Worm (Caenorhabditis elegans): ENCODE data around the gene clec-21.
A peak's percentile ranks its signal among the peaks of the same experiment; 100 is the strongest.
"Not testable (repeated sequence)": the region's sequence is repeated elsewhere in the genome, so short reads cannot be mapped to it uniquely, and the experiment has no call there.

The clec-21 gene

DNA sequence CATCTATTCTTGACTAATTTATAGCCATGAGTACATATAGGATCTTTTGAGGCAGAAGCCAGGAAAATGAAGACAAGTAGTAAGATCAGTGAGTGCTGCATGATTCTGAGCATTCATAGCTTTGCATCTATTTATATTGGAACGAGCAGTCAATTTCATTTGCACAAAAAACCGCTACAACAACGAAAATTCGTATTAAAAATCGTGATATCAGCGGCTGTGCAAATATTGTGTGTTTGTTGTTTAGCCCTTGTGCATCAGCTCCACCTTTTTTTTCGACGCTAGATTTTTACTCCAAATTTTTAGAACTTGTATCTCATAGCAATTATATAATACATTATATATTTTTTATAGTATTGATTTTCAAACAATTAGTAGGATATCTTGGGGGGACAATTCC is at the start of gene clec-21:
clec-21 (minus strand) TSS at position 101 of the 400 bp plus-strand sequence.
- TF ChIP-seq dmd-4 (tag; optimal IDR thresholded peaks at IDR 0.05) (no peak), mdl-1 (tag; optimal IDR thresholded peaks at IDR 0.05) (no peak), nhr-12 (tag; optimal IDR thresholded peaks at IDR 0.05) (no peak), peb-1 (tag; optimal IDR thresholded peaks at IDR 0.05) (no peak), nhr-25 (tag; optimal IDR thresholded peaks at IDR 0.05) (no peak), sma-9 (GFP tag; optimal IDR thresholded peaks at IDR 0.05) (no peak), sma-9 (tag; optimal IDR thresholded peaks at IDR 0.05) (no peak), ztf-11 (tag; optimal IDR thresholded peaks at IDR 0.05) (no peak), alr-1 (tag; optimal IDR thresholded peaks at IDR 0.05) (no peak), C34F6.9 (tag; optimal IDR thresholded peaks at IDR 0.05) (no peak), aly-2 (tag; optimal IDR thresholded peaks at IDR 0.05) (no peak)

DNA sequence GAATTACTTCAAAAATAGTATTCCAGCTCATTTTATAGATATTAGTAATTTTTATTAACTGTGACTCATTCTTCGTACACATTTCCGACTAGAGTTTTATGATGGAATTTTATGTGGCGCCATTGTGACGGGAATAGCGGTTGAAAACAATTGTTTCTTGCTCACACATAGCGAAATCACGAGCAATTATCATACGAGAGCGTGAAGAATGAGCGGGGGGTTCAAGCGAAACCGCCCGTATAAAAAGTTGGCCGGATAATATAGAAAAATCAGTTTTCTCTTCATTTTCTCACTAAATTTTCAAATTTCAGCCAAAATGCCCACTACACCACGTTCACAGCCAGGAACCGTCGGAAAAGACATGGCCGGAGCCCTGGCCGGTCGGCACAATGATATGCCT is 49.5 kb upstream of the clec-21 start, which contains the start of gene C08E3.1:
C08E3.1 (plus strand) TSS at position 301 of the 400 bp plus-strand sequence.
- not testable (repeated sequence) for TF ChIP-seq snpc-4 (tag; optimal IDR thresholded peaks at IDR 0.05); nhr-23 (tag; optimal IDR thresholded peaks at IDR 0.05); sma-3 (GFP tag; optimal IDR thresholded peaks at IDR 0.05)

ce11 chrII:1632216-1632615 is 48.2 kb upstream of the clec-21 start, which contains the start of gene C08E3.13:
C08E3.13 (minus strand) TSS chrII:1632316.
- TF ChIP-seq aly-2 (tag; optimal IDR thresholded peaks at IDR 0.05); Y55F3AM.14 (GFP tag; optimal IDR thresholded peaks at IDR 0.05); unc-39 (tag; optimal IDR thresholded peaks at IDR 0.05): not testable (repeated sequence)

DNA sequence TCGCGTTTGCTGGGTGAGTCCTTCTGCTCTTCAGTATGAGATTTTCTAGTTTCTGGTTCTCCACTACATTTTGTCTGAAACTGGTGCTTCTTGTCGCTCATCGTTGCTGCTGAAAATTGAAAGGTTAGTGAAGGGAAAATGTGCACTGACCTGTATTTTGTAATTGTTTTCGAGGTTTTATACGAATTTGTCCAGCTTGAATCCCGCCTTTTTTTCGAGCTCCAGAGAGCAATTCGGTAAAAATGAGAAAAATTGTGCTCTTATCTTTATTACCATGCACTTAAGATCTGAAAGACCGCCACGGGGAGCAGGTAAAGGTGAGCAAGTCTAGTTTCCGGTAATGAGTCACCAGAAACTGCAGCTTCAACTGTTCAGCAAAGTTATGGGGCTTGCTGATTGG is 43.7 kb upstream of the clec-21 start, which contains the start of gene C08E3.15:
C08E3.15 (minus strand) TSS at position 101 of the 400 bp plus-strand sequence.
- TF ChIP-seq nhr-11, nhr-23, R02D3.7 (tag; optimal IDR thresholded peaks at IDR 0.05): not testable (repeated sequence)

DNA sequence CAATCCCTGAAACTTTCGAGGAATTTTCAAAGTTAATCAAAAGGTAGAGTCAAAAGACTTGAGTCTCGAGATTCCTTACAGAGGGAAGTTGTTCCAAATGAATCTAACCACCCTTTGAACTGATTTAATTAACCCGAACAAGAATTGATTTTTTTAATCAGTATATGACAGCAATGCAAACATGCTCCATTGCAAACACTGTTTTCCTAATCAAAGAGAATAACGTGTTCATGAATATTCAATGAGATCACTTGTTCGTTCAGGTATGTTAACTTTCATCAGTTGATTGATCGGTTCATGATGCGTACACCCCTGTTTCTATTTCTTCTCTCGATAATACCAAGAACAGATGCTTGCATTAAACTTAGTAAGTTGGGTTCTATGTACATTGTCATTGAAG is 41.6 kb upstream of the clec-21 start, which contains the start of gene C08E3.14:
C08E3.14 (plus strand) TSS at position 301 of the 400 bp plus-strand sequence.
- no peak for TF ChIP-seq alr-1 (tag; optimal IDR thresholded peaks at IDR 0.05)
- TF ChIP-seq ZK546.5 (tag; optimal IDR thresholded peaks at IDR 0.05), result no peak
- TF ChIP-seq Y55F3AM.14 (GFP tag; optimal IDR thresholded peaks at IDR 0.05), result no peak
- no peak for TF ChIP-seq lsy-2 (tag; optimal IDR thresholded peaks at IDR 0.05)
- TF ChIP-seq ceh-16 (tag; optimal IDR thresholded peaks at IDR 0.05), result no peak
- TF ChIP-seq nhr-77 (tag; optimal IDR thresholded peaks at IDR 0.05), result no peak
- TF ChIP-seq dmd-4 (tag; optimal IDR thresholded peaks at IDR 0.05), result no peak
- TF ChIP-seq aly-2 (tag; optimal IDR thresholded peaks at IDR 0.05), result no peak
- TF ChIP-seq crh-2 (tag; optimal IDR thresholded peaks at IDR 0.05), result no peak
- TF ChIP-seq nhr-6 (tag; optimal IDR thresholded peaks at IDR 0.05), result no peak

ce11 chrII:1624572-1624971 is 40.5 kb upstream of the clec-21 start, which contains the start of gene fbxa-160:
fbxa-160 (minus strand) TSS chrII:1624672.
- TF ChIP-seq ceh-16 (tag; optimal IDR thresholded peaks at IDR 0.05), result no peak

ce11 chrII:1621795-1622194 is 37.8 kb upstream of the clec-21 start:
- TF ChIP-seq ama-1 (optimal IDR thresholded peaks at IDR 0.05) (no peak), fos-1 (tag; optimal IDR thresholded peaks at IDR 0.05) (peak; percentile 44)

DNA sequence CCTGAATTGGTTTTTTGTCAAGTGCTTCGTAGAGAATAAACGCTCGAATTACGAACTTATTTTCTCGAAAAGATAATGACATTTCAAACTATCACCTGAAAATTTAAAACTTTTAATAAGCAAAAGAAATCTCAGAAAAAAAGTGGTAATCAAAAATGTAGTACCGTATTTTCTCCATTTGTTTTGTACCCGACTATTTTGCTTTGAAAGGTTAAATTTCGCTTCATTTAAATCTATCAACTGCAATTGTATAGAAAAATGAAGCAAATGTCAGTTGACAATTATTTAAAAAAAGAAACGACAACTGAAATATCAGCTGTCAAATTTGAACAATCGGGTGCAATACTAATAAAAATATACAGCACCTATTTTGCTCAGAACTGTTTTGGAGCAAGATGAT is 37.1 kb upstream of the clec-21 start, which contains the start of gene fbxa-158:
fbxa-158 (minus strand) TSS at position 101 of the 400 bp plus-strand sequence.
- TF ChIP-seq F13H6.1 (tag; optimal IDR thresholded peaks at IDR 0.05) (no peak), nhr-11 (tag; optimal IDR thresholded peaks at IDR 0.05) (no peak), zag-1 (tag; optimal IDR thresholded peaks at IDR 0.05) (no peak), Y55F3AM.14 (GFP tag; optimal IDR thresholded peaks at IDR 0.05) (no peak), mdl-1 (tag; optimal IDR thresholded peaks at IDR 0.05) (no peak), nhr-23 (tag; optimal IDR thresholded peaks at IDR 0.05) (no peak), ceh-82 (tag; optimal IDR thresholded peaks at IDR 0.05) (no peak), nhr-25 (tag; optimal IDR thresholded peaks at IDR 0.05) (no peak), crh-2 (tag; optimal IDR thresholded peaks at IDR 0.05) (no peak), fos-1 (tag; optimal IDR thresholded peaks at IDR 0.05) (no peak), nhr-6 (tag; optimal IDR thresholded peaks at IDR 0.05) (no peak), skn-1 (tag; optimal IDR thresholded peaks at IDR 0.05) (no peak), elt-3 (tag; optimal IDR thresholded peaks at IDR 0.05) (no peak), C34F6.9 (tag; optimal IDR thresholded peaks at IDR 0.05) (no peak), aly-2 (tag; optimal IDR thresholded peaks at IDR 0.05) (no peak), lin-13 (GFP tag; optimal IDR thresholded peaks at IDR 0.05) (no peak), mbf-1 (tag; optimal IDR thresholded peaks at IDR 0.05) (no peak)
